Worm (Caenorhabditis elegans): ENCODE measurements around the gene Y43F8B.20.

- TF ChIP-seq W03F9.2 (tag; optimal IDR thresholded peaks at IDR 0.05): peak; percentile 87
- TF ChIP-seq him-1 (tag; optimal IDR thresholded peaks at IDR 0.05): peak; percentile 74
Observed at ce11 chrV:19529168-19529567, 20.4 kb downstream of the Y43F8B.20 start.
